Worm (Caenorhabditis elegans): ENCODE results near the gene F10G7.9.

- TF ChIP-seq ahr-1 (tag; optimal IDR thresholded peaks at IDR 0.05) (no peak), madf-2 (tag; optimal IDR thresholded peaks at IDR 0.05) (no peak), fkh-6 (tag; optimal IDR thresholded peaks at IDR 0.05) (no peak), syd-9 (tag; optimal IDR thresholded peaks at IDR 0.05) (no peak), sox-2 (GFP tag; IDR thresholded peaks at IDR 0.05) (no peak), unc-55 (GFP tag; optimal IDR thresholded peaks at IDR 0.05) (no peak), tbx-2 (tag; optimal IDR thresholded peaks at IDR 0.05) (no peak), ceh-48 (tag; optimal IDR thresholded peaks at IDR 0.05) (no peak), pha-4 (tag; optimal IDR thresholded peaks at IDR 0.05) (no peak), gmeb-2 (tag; optimal IDR thresholded peaks at IDR 0.05) (no peak), C08G9.2 (tag; optimal IDR thresholded peaks at IDR 0.05) (no peak)
Measured at ce11 chrII:4727769-4728168, 21.5 kb upstream of the F10G7.9 start, which contains the start of gene ttr-41.
